Fruit fly (Drosophila melanogaster): ENCODE data around the gene CG7968.

DNA sequence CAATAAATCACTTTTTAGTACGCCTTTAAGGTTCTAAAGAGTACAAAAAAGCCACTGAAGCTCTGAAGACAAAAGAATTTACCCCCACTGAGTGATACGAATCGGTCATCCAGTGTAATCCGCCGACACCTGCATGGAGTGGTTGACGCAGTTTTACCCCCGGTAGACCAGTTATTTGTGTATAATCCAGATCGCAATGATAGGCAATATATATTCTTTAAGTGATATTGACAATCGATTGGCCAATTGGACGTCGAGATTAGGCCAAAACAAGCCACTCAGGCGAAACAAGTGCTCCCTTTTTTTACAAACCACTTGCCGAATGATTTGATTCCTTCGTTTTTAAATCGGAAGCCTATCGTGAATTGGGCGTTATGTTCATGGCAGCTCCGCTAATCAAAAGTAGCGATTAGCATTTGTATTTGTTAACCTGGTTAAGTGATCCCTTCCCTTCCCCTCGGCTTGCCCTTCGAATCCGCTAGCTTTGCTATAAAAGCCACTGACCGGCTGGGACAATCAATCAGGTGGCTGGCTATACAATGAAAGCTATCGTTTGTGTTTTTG lies 2.9 kb upstream of the CG7968 start, which contains the start of gene CG7916:
- TF ChIP-seq CG15710 (tag; optimal IDR thresholded peaks at IDR 0.05), result no peak
- no peak for TF ChIP-seq fd96Ca (GFP tag; IDR thresholded peaks at IDR 0.05)
- no peak for TF ChIP-seq CG14655 (GFP tag; optimal IDR thresholded peaks at IDR 0.05)
- no peak for TF ChIP-seq CG12605 (GFP tag; IDR thresholded peaks at IDR 0.05)
- TF ChIP-seq Ets98B (GFP tag; IDR thresholded peaks at IDR 0.05), result no peak

Data from whole organism, pupa.